Worm (Caenorhabditis elegans) whole organism, midembryonic: Measurements from ENCODE around the gene srh-269.

Experiments used
- klf-2 ChIP-seq: fragments of 200-800 bp; sonication (Bioruptor generic); conservative IDR thresholded peaks from 2 replicates; pipeline ENCODE4 v1.3.6; 2022; ENCODE audit warnings: missing genetic modification reagents, missing genetic modification characterization, missing compliant biosample characterization
- ref-1 ChIP-seq: fragments of 200-800 bp; sonication (Bioruptor generic); conservative IDR thresholded peaks from 2 replicates; pipeline ENCODE4 v1.3.6; 2022; ENCODE audit warnings: missing genetic modification reagents, missing genetic modification characterization, missing compliant biosample characterization
- ztf-23 ChIP-seq: fragments of 200-800 bp; sonication (Bioruptor generic); IDR thresholded peaks from 2 replicates; pipeline ENCODE4 v1.3.6; 2022; ENCODE audit warnings: missing genetic modification reagents, missing genetic modification characterization, missing compliant biosample characterization
- ztf-29 ChIP-seq: fragments of 200-800 bp; sonication (Bioruptor generic); IDR thresholded peaks from 2 replicates; pipeline ENCODE4 v1.3.6; 2022; ENCODE audit warnings: missing genetic modification reagents, missing genetic modification characterization, missing compliant biosample characterization

- TF ChIP-seq ztf-23 (GFP tag; lab: Robert Waterston, UW): no peak
- TF ChIP-seq klf-2 (GFP tag; lab: Robert Waterston, UW): no peak
- no peak for TF ChIP-seq ztf-29 (GFP tag; lab: Robert Waterston, UW)
- TF ChIP-seq ref-1 (GFP tag; lab: Robert Waterston, UW): no peak
Measured at ce11 chrV:16605463-16605862, 13.6 kb upstream of the srh-269 start.
